Fruit fly (Drosophila melanogaster) whole organism, embryonic: ENCODE data around the gene Rpp30.

Source experiments
- CG10431 ChIP-seq: fragments of 200-800 bp; sonication (Bioruptor generic); optimal IDR thresholded peaks from 3 replicates; lab custom pipeline; 2018; ENCODE audit warnings: missing biosample characterization, mild to moderate bottlenecking, missing genetic modification characterization
- CG12219 ChIP-seq: fragments of 200-800 bp; sonication (Bioruptor generic); optimal IDR thresholded peaks from 3 replicates; lab custom pipeline; 2018; ENCODE audit warnings: missing biosample characterization, mild to moderate bottlenecking, missing genetic modification characterization
- CG13287 ChIP-seq: fragments of 200-800 bp; sonication (Bioruptor generic); IDR thresholded peaks from 2 replicates; pipeline ENCODE4 v1.3.6; 2022; ENCODE audit warnings: missing biosample characterization, missing genetic modification characterization; ENCODE audit not compliant: partially characterized antibody
- CG17361 ChIP-seq: fragments of 200-800 bp; sonication (Bioruptor generic); IDR thresholded peaks from 3 replicates; pipeline ENCODE4 v1.3.6; 2022; ENCODE audit warnings: missing biosample characterization, missing genetic modification characterization
- CG18011 ChIP-seq: fragments of 200-800 bp; sonication (Bioruptor generic); optimal IDR thresholded peaks from 2 replicates; lab custom pipeline; 2017; ENCODE audit warnings: missing biosample characterization, missing genetic modification characterization, mild to moderate bottlenecking, moderate library complexity, missing genotype
- CG31365 ChIP-seq: fragments of 200-800 bp; sonication (Bioruptor generic); optimal IDR thresholded peaks from 2 replicates; lab custom pipeline; 2018; ENCODE audit warnings: missing biosample characterization, mild to moderate bottlenecking, missing genetic modification characterization
- CG3995 ChIP-seq: fragments of 200-800 bp; sonication (Bioruptor generic); optimal IDR thresholded peaks from 3 replicates; lab custom pipeline; 2016; ENCODE audit warnings: missing biosample characterization, missing genetic modification characterization
- CG4854 ChIP-seq: fragments of 200-800 bp; sonication (Bioruptor generic); optimal IDR thresholded peaks from 2 replicates; lab custom pipeline; 2016; ENCODE audit warnings: missing biosample characterization, missing genetic modification characterization, inconsistent platforms
- CG6683 ChIP-seq: fragments of 200-800 bp; sonication (Bioruptor generic); optimal IDR thresholded peaks from 2 replicates; lab custom pipeline; 2017; ENCODE audit warnings: missing biosample characterization, mild to moderate bottlenecking, missing genetic modification characterization, missing genetic modification reagents
- CG6689 ChIP-seq: fragments of 200-800 bp; sonication (Bioruptor generic); IDR thresholded peaks from 2 replicates; pipeline ENCODE4 v1.3.6; 2022; ENCODE audit warnings: missing biosample characterization, missing genetic modification characterization
- CG8281 ChIP-seq: fragments of 200-800 bp; sonication (Bioruptor generic); optimal IDR thresholded peaks from 2 replicates; lab custom pipeline; 2018; ENCODE audit warnings: missing biosample characterization, mild to moderate bottlenecking, missing genetic modification characterization, moderate library complexity
- CG9215 ChIP-seq: fragments of 200-800 bp; sonication (Bioruptor generic); IDR thresholded peaks from 2 replicates; pipeline ENCODE4 v1.3.6; 2022; ENCODE audit warnings: missing biosample characterization, missing genetic modification characterization
- CTCF ChIP-seq: fragments of 200-800 bp; sonication (Bioruptor generic); optimal IDR thresholded peaks from 2 replicates; lab custom pipeline; 2017; ENCODE audit warnings: missing biosample characterization, mild to moderate bottlenecking, missing genetic modification characterization, moderate library complexity
- Doc2 ChIP-seq: fragments of 200-800 bp; sonication (Bioruptor generic); IDR thresholded peaks from 2 replicates; pipeline ENCODE4 v1.3.6; 2022; ENCODE audit warnings: missing biosample characterization, missing genetic modification characterization
- HLH54F ChIP-seq: fragments of 200-800 bp; sonication (Bioruptor generic); optimal IDR thresholded peaks from 3 replicates; lab custom pipeline; 2016; ENCODE audit warnings: missing biosample characterization, missing genetic modification characterization
- Hmr ChIP-seq: fragments of 200-800 bp; sonication (Bioruptor generic); optimal IDR thresholded peaks from 3 replicates; lab custom pipeline; 2017; ENCODE audit warnings: mild to moderate bottlenecking, missing biosample characterization, missing genetic modification reagents, missing genetic modification characterization
- Hr3 ChIP-seq: fragments of 200-800 bp; sonication (Bioruptor generic); optimal IDR thresholded peaks from 3 replicates; lab custom pipeline; 2016; ENCODE audit warnings: missing biosample characterization, missing genetic modification characterization
- Mad ChIP-seq: fragments of 200-800 bp; sonication (Bioruptor generic); optimal IDR thresholded peaks from 2 replicates; lab custom pipeline; 2016; ENCODE audit warnings: missing biosample characterization, missing genetic modification characterization
- Max ChIP-seq: fragments of 200-800 bp; sonication (Bioruptor generic); optimal IDR thresholded peaks from 2 replicates; lab custom pipeline; 2016; ENCODE audit warnings: missing biosample characterization, mild to moderate bottlenecking, missing genetic modification characterization
- Pdp1 ChIP-seq, 2 experiments: fragments of 200-800 bp; sonication (Bioruptor generic); optimal IDR thresholded peaks; 3 replicates each; lab custom pipeline; 2016; ENCODE audit warnings: missing biosample characterization in 2 of 2, missing genetic modification characterization in 2 of 2, mild to moderate bottlenecking in 1 of 2, moderate library complexity in 1 of 2
- Ptx1 ChIP-seq: fragments of 200-800 bp; sonication (Bioruptor generic); IDR thresholded peaks from 2 replicates; pipeline ENCODE4 v1.3.6; 2022; ENCODE audit warnings: missing biosample characterization, missing genetic modification characterization
- Scr ChIP-seq: fragments of 200-800 bp; sonication (Bioruptor generic); IDR thresholded peaks from 2 replicates; pipeline ENCODE4 v1.3.6; 2022; ENCODE audit warnings: missing biosample characterization, missing genetic modification characterization; ENCODE audit not compliant: partially characterized antibody
- Sox100B ChIP-seq: fragments of 200-800 bp; sonication (Bioruptor generic); optimal IDR thresholded peaks from 3 replicates; lab custom pipeline; 2018; ENCODE audit warnings: missing biosample characterization, mild to moderate bottlenecking, missing genetic modification characterization
- Stat92E ChIP-seq, 3 experiments: fragments of >200 bp in 2 of 3; fragments of 200-800 bp in 1 of 3; sonication (Bioruptor generic) in 1 of 3; optimal IDR thresholded peaks; 2 replicates each; lab custom pipeline; 2017 to 2019; ENCODE audit warnings: missing biosample characterization in 3 of 3, missing genetic modification characterization in 3 of 3, mild to moderate bottlenecking in 1 of 3, moderate library complexity in 1 of 3
- Taf1 ChIP-seq: fragments of 200-800 bp; sonication (Bioruptor generic); IDR thresholded peaks from 2 replicates; pipeline ENCODE4 v1.3.6; 2022; ENCODE audit warnings: missing biosample characterization, missing genetic modification characterization
- Trl ChIP-seq, 3 experiments: fragments of >200 bp in 2 of 3; fragments of 200-800 bp in 1 of 3; sonication (Bioruptor generic) in 1 of 3; optimal IDR thresholded peaks; 2 replicates in 1 of 3; 3 replicates in 2 of 3; lab custom pipeline; 2016 to 2017; ENCODE audit warnings: missing biosample characterization in 1 of 3, missing genetic modification characterization in 1 of 3
- ash1 ChIP-seq: fragments of 200-800 bp; sonication (Bioruptor generic); optimal IDR thresholded peaks from 2 replicates; lab custom pipeline; 2018; ENCODE audit warnings: missing biosample characterization, mild to moderate bottlenecking, missing genetic modification characterization
- cg ChIP-seq: fragments of 200-800 bp; sonication (Bioruptor generic); optimal IDR thresholded peaks from 3 replicates; lab custom pipeline; 2019; ENCODE audit warnings: missing biosample characterization, mild to moderate bottlenecking, missing genetic modification characterization, moderate library complexity
- crol ChIP-seq: fragments of 200-800 bp; sonication (Bioruptor generic); IDR thresholded peaks from 2 replicates; pipeline ENCODE4 v1.3.6; 2022; ENCODE audit warnings: missing biosample characterization, missing genetic modification characterization
- crp ChIP-seq, 2 experiments: fragments of 200-800 bp; sonication (Bioruptor generic); optimal IDR thresholded peaks; 2 replicates in 1 of 2; 3 replicates in 1 of 2; lab custom pipeline; 2017; ENCODE audit warnings: missing biosample characterization in 2 of 2, missing genetic modification characterization in 2 of 2, mild to moderate bottlenecking in 1 of 2, moderate library complexity in 1 of 2
- disco-r ChIP-seq: fragments of 200-800 bp; sonication (Bioruptor generic); optimal IDR thresholded peaks from 2 replicates; lab custom pipeline; 2016; ENCODE audit warnings: missing biosample characterization, missing genetic modification characterization
- fd96Cb ChIP-seq: fragments of 200-800 bp; sonication (Bioruptor generic); optimal IDR thresholded peaks from 2 replicates; lab custom pipeline; 2018; ENCODE audit warnings: missing biosample characterization, mild to moderate bottlenecking, missing genetic modification characterization, moderate library complexity
- ftz-f1 ChIP-seq: fragments of 200-800 bp; sonication (Bioruptor generic); optimal IDR thresholded peaks from 2 replicates; lab custom pipeline; 2016; ENCODE audit warnings: missing biosample characterization, missing genetic modification characterization
- grau ChIP-seq: fragments of 200-800 bp; optimal IDR thresholded peaks from 3 replicates; lab custom pipeline; 2019; ENCODE audit warnings: missing biosample characterization, mild to moderate bottlenecking, missing genetic modification characterization, moderate library complexity
- gro ChIP-seq: fragments of 200-800 bp; sonication (Bioruptor generic); optimal IDR thresholded peaks from 2 replicates; lab custom pipeline; 2016; ENCODE audit warnings: missing biosample characterization, missing genetic modification characterization
- h ChIP-seq: fragments of >200 bp; optimal IDR thresholded peaks from 2 replicates; lab custom pipeline; 2017
- ind ChIP-seq: fragments of 200-800 bp; sonication (Bioruptor generic); optimal IDR thresholded peaks from 3 replicates; lab custom pipeline; 2016; ENCODE audit warnings: missing biosample characterization, missing genetic modification characterization
- jumu ChIP-seq: fragments of 200-800 bp; sonication (Bioruptor generic); optimal IDR thresholded peaks from 3 replicates; lab custom pipeline; 2016; ENCODE audit warnings: missing biosample characterization, missing genetic modification characterization
- kni ChIP-seq: fragments of 200-800 bp; sonication (Bioruptor generic); optimal IDR thresholded peaks from 3 replicates; lab custom pipeline; 2017; ENCODE audit warnings: mild to moderate bottlenecking, missing biosample characterization, missing genetic modification reagents, missing genetic modification characterization
- lov ChIP-seq, 2 experiments: fragments of 200-800 bp in 1 of 2; fragments of >200 bp in 1 of 2; sonication (Bioruptor generic) in 1 of 2; IDR thresholded peaks in 1 of 2; optimal IDR thresholded peaks in 1 of 2; 2 replicates in 1 of 2; 3 replicates in 1 of 2; pipeline versions ENCODE4 v1.3.6 to Lab custom; 2017 to 2022; ENCODE audit warnings: missing biosample characterization in 1 of 2, missing genetic modification characterization in 1 of 2
- mam ChIP-seq: fragments of 200-800 bp; sonication (Bioruptor generic); optimal IDR thresholded peaks from 3 replicates; lab custom pipeline; 2016; ENCODE audit warnings: missing biosample characterization, missing genetic modification characterization
- odd ChIP-seq: fragments of 200-800 bp; sonication (Bioruptor generic); optimal IDR thresholded peaks from 2 replicates; lab custom pipeline; 2017; ENCODE audit warnings: missing biosample characterization, mild to moderate bottlenecking, missing genetic modification characterization
- pzg ChIP-seq: fragments of 200-800 bp; sonication (Bioruptor generic); optimal IDR thresholded peaks from 3 replicates; lab custom pipeline; 2018; ENCODE audit warnings: missing biosample characterization, mild to moderate bottlenecking, missing genetic modification characterization, moderate library complexity
- sna ChIP-seq: fragments of 200-800 bp; sonication (Bioruptor generic); IDR thresholded peaks from 2 replicates; pipeline ENCODE4 v1.3.6; 2022; ENCODE audit warnings: missing biosample characterization, missing genetic modification characterization; ENCODE audit not compliant: partially characterized antibody
- tin ChIP-seq: fragments of 200-800 bp; sonication (Bioruptor generic); optimal IDR thresholded peaks from 3 replicates; lab custom pipeline; 2016; ENCODE audit warnings: missing biosample characterization, missing genetic modification characterization
- vfl ChIP-seq: fragments of 200-800 bp; sonication (Bioruptor generic); optimal IDR thresholded peaks from 2 replicates; lab custom pipeline; 2016; ENCODE audit warnings: missing biosample characterization, missing genetic modification characterization
- vnd ChIP-seq: fragments of 200-800 bp; sonication (Bioruptor generic); IDR thresholded peaks from 3 replicates; pipeline ENCODE4 v1.3.6; 2022; ENCODE audit warnings: missing biosample characterization, missing genetic modification characterization; ENCODE audit not compliant: partially characterized antibody
- zen ChIP-seq: fragments of 200-800 bp; sonication (Bioruptor generic); optimal IDR thresholded peaks from 3 replicates; lab custom pipeline; 2018; ENCODE audit warnings: missing biosample characterization, mild to moderate bottlenecking, missing genetic modification characterization, moderate library complexity

The Rpp30 gene

DNA sequence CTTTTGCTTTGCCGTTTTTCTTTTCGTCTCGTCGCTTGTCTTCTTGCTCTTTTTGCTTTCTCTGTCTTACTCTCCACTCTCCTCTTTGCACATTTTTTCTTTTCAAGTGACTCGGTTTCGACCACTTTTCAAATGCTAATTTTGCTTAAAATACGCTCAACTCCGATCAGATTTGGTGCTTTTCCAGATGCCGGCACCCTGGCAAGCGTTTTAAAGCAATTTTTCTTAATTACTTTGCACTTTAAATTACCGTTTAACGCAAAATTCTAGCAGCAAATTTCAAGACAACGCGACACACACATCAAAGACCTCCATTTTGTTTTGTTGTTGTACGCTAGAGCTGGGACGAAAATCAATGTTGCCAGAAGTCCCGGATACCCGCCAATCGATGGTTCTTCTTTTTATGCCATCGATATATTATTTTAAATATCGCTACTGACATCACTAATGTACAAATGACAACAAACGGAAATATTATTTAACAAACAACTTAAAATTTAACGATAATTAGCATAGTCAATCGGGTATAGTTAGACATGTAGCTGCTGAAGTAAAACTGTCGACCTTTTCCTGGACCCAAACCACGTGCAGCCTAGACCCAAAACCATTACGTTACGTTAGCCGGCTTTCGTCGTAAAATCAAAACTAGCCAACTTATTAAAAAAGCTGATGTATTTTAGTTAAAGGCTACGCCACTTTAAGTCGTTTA lies 1.5 kb downstream of the Rpp30 start, which contains the start of gene kis (continued):
- TF ChIP-seq Taf1 (GFP tag; lab: Robert Waterston, UW): no peak
- TF ChIP-seq Trl (optimal IDR thresholded peaks at IDR 0.05; lab: Kevin White, UChicago): peak; percentile 0 to 74
- TF ChIP-seq Trl (GFP tag; optimal IDR thresholded peaks at IDR 0.05; lab: Kevin White, UChicago): peak; percentile 38
- TF ChIP-seq zen: peak; percentile 39
- TF ChIP-seq Sox100B: no peak
- TF ChIP-seq CG13287 (GFP tag; lab: Robert Waterston, UW): peak; percentile 98
- peak; percentile 27 for TF ChIP-seq CG18011
- peak; percentile 59 for TF ChIP-seq jumu
- TF ChIP-seq Ptx1 (GFP tag; lab: Robert Waterston, UW): 0 out of 2 replicates have a peak, but pooled peaks have one; percentile 34
- peak; percentile 23 for TF ChIP-seq ash1 (GFP tag; lab: Kevin White, UChicago)
- TF ChIP-seq h (lab: Kevin White, UChicago): no peak
- peak in 1 of 3 experiments; percentile 74 for TF ChIP-seq Stat92E (GFP tag; optimal IDR thresholded peaks at IDR 0.05; lab: Kevin White, UChicago)
- TF ChIP-seq vnd: peak; percentile 93
- TF ChIP-seq CG4854: peak; percentile 30
- no peak for TF ChIP-seq CG8281 (tag; lab: Kevin White, UChicago)
- TF ChIP-seq Pdp1 (GFP tag; optimal IDR thresholded peaks at IDR 0.05; lab: Kevin White, UChicago): peak; percentile 42 to 66
- TF ChIP-seq Doc2 (GFP tag; lab: Robert Waterston, UW): no peak
- peak; percentile 54 for TF ChIP-seq CTCF (GFP tag; lab: Kevin White, UChicago)
- TF ChIP-seq CG6683 (GFP tag; lab: Kevin White, UChicago): no peak
- TF ChIP-seq Max: peak; percentile 65
- peak; percentile 40 for TF ChIP-seq tin (GFP tag; lab: Kevin White, UChicago)
- peak; percentile 27 for TF ChIP-seq kni (GFP tag; lab: Kevin White, UChicago)
- peak; percentile 97 for TF ChIP-seq sna (GFP tag; lab: Robert Waterston, UW)
- TF ChIP-seq CG31365 (tag; lab: Kevin White, UChicago): peak; percentile 12
- peak; percentile 34; the same call in 1 of the 2 replicates for TF ChIP-seq CG9215 (GFP tag; lab: Robert Waterston, UW)
- TF ChIP-seq cg (GFP tag; lab: Kevin White, UChicago): peak; percentile 47
- peak; percentile 56 for TF ChIP-seq mam (GFP tag; lab: Kevin White, UChicago)
- TF ChIP-seq crp (GFP tag; optimal IDR thresholded peaks at IDR 0.05; lab: Kevin White, UChicago): peak in 1 of 2 experiments; percentile 3
- peak; percentile 43 for TF ChIP-seq Mad
- peak; percentile 16 for TF ChIP-seq CG10431
- TF ChIP-seq CG17361 (GFP tag; lab: Robert Waterston, UW): 0 out of 3 replicates have a peak, but pooled peaks have one; percentile 41
- peak; percentile 4 for TF ChIP-seq ind (GFP tag; lab: Kevin White, UChicago)
- peak; percentile 15 for TF ChIP-seq Hr3 (GFP tag; lab: Kevin White, UChicago)
- TF ChIP-seq ftz-f1 (GFP tag; lab: Kevin White, UChicago): no peak
- peak; percentile 60 for TF ChIP-seq HLH54F (GFP tag; lab: Kevin White, UChicago)
- peak; percentile 95 for TF ChIP-seq pzg (GFP tag; lab: Kevin White, UChicago)
- TF ChIP-seq grau (tag; lab: Kevin White, UChicago): peak; percentile 39
- peak; percentile 75 for TF ChIP-seq CG3995 (GFP tag; lab: Kevin White, UChicago)
- peak; percentile 66 for TF ChIP-seq Hmr (GFP tag; lab: Kevin White, UChicago)
- TF ChIP-seq CG12219 (GFP tag; lab: Kevin White, UChicago): no peak
- no peak for TF ChIP-seq CG6689 (GFP tag; lab: Robert Waterston, UW)
- peak; percentile 76 for TF ChIP-seq gro (GFP tag; lab: Kevin White, UChicago)
- no peak for TF ChIP-seq lov (optimal IDR thresholded peaks at IDR 0.05; lab: Kevin White, UChicago)
- TF ChIP-seq lov (GFP tag; IDR thresholded peaks at IDR 0.05; lab: Robert Waterston, UW): 0 out of 3 replicates have a peak, but pooled peaks have one; percentile 48
- TF ChIP-seq crol: peak; percentile 52
- no peak for TF ChIP-seq odd (GFP tag; lab: Kevin White, UChicago)
- no peak for TF ChIP-seq fd96Cb (tag; lab: Kevin White, UChicago)
- peak; percentile 30 for TF ChIP-seq vfl (GFP tag; lab: Kevin White, UChicago)
- TF ChIP-seq disco-r (GFP tag; lab: Kevin White, UChicago): peak; percentile 22
- TF ChIP-seq Scr: peak; percentile 97
